Fruit fly (Drosophila melanogaster) whole organism, wandering third instar larva: ENCODE data around the gene CG13949.

Experiments
- Hr78 ChIP-seq: fragments of >200 bp; optimal IDR thresholded peaks from 2 replicates; lab custom pipeline; 2017; ENCODE audit warnings: missing biosample characterization, missing genetic modification characterization
- Myc ChIP-seq: fragments of >200 bp; optimal IDR thresholded peaks from 2 replicates; lab custom pipeline; 2017

dm6 chr2L:847988-848622, 7.0 kb upstream of the CG13949 start:
- TF ChIP-seq Myc (lab: Kevin White, UChicago) (no peak), Hr78 (GFP tag; lab: Kevin White, UChicago) (no peak)
